Fruit fly (Drosophila melanogaster) whole organism, adult: ENCODE measurements around the gene CG5177.

Experiments
- CG11617 ChIP-seq: fragments of 200-800 bp; sonication (Bioruptor generic); optimal IDR thresholded peaks from 2 replicates; lab custom pipeline; 2017; ENCODE audit warnings: mild to moderate bottlenecking, missing biosample characterization, missing genetic modification reagents, missing genetic modification characterization
- CG5204 ChIP-seq: fragments of 200-800 bp; sonication (Bioruptor generic); optimal IDR thresholded peaks from 2 replicates; lab custom pipeline; 2016; ENCODE audit warnings: missing biosample characterization, missing genetic modification characterization
- Clk ChIP-seq: fragments of 200-800 bp; sonication (Bioruptor generic); optimal IDR thresholded peaks from 2 replicates; lab custom pipeline; 2017; ENCODE audit warnings: missing biosample characterization, missing genetic modification characterization
- Mnt ChIP-seq: fragments of 200-800 bp; sonication (Bioruptor generic); optimal IDR thresholded peaks from 2 replicates; lab custom pipeline; 2016; ENCODE audit warnings: missing biosample characterization, mild to moderate bottlenecking, missing genetic modification characterization
- cic ChIP-seq: fragments of 200-800 bp; sonication (Bioruptor generic); optimal IDR thresholded peaks from 2 replicates; lab custom pipeline; 2017; ENCODE audit warnings: missing biosample characterization, mild to moderate bottlenecking, missing genetic modification characterization, moderate library complexity
- cnc ChIP-seq, 2 experiments: fragments of >200 bp; optimal IDR thresholded peaks; 2 replicates each; lab custom pipeline; 2017
- ovo ChIP-seq: fragments of 200-800 bp; sonication (Bioruptor generic); optimal IDR thresholded peaks from 2 replicates; lab custom pipeline; 2016; ENCODE audit warnings: missing biosample characterization, missing genetic modification characterization
- pad ChIP-seq: fragments of 200-800 bp; sonication (Bioruptor generic); optimal IDR thresholded peaks from 3 replicates; lab custom pipeline; 2017; ENCODE audit warnings: missing biosample characterization, missing genetic modification characterization, mild to moderate bottlenecking, moderate library complexity, missing genetic modification reagents
- tj ChIP-seq: fragments of 200-800 bp; sonication (Bioruptor generic); optimal IDR thresholded peaks from 3 replicates; lab custom pipeline; 2017; ENCODE audit warnings: missing biosample characterization, mild to moderate bottlenecking, missing genetic modification characterization, moderate library complexity

DNA sequence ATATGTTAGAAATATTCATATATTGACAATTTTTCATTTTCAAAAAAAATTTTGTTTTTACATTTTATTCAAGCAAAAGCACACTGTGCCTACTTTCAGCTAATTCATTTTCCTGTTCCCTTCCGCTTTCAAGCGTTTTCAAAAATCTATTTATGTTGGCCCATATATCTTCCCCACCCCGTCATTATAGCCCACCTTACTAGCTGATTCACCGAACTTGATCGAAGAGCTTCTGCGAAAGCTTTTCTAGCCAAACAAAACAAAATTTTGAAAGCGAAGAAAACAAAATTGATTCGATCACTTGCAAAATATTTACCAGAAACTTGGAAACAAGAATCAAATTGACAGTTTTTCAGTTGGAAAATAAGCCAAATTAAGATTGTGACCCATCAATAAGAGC lies 4.0 kb upstream of the CG5177 start, which contains the start of gene CG5171:
- TF ChIP-seq pad (GFP tag; lab: Kevin White, UChicago), result no peak
- TF ChIP-seq CG11617 (GFP tag; lab: Kevin White, UChicago), result no peak
- no peak for TF ChIP-seq cic (GFP tag; lab: Kevin White, UChicago)
- no peak for TF ChIP-seq Clk (GFP tag; lab: Kevin White, UChicago)
- TF ChIP-seq tj (GFP tag; lab: Kevin White, UChicago), result no peak
- no peak for TF ChIP-seq cnc (optimal IDR thresholded peaks at IDR 0.05; lab: Kevin White, UChicago)
- no peak for TF ChIP-seq CG5204 (GFP tag; lab: Kevin White, UChicago)
- no peak for TF ChIP-seq ovo (GFP tag; lab: Kevin White, UChicago)
- no peak for TF ChIP-seq Mnt
